Worm (Caenorhabditis elegans) whole organism, L1 larva: Measurements from ENCODE around the gene C53A5.9.

Experiments
- alr-1 ChIP-seq: fragments of 200-800 bp; sonication (Bioruptor generic); optimal IDR thresholded peaks from 2 replicates; lab custom pipeline; 2018; ENCODE audit warnings: borderline replicate concordance, mild to moderate bottlenecking, missing genetic modification characterization, missing compliant biosample characterization
- ama-1 ChIP-seq: fragments of 150-350 bp; optimal IDR thresholded peaks from 2 replicates; lab custom pipeline; 2014
- blmp-1 ChIP-seq: fragments of 150-350 bp; optimal IDR thresholded peaks from 2 replicates; lab custom pipeline; 2014; ENCODE audit warnings: missing biosample characterization, missing genetic modification characterization
- ces-1 ChIP-seq: fragments of 150-350 bp; optimal IDR thresholded peaks from 2 replicates; lab custom pipeline; 2014; ENCODE audit warnings: missing biosample characterization, missing genetic modification reagents, missing genetic modification characterization
- mep-1 ChIP-seq: fragments of 150-350 bp; optimal IDR thresholded peaks from 2 replicates; lab custom pipeline; 2014; ENCODE audit warnings: missing biosample characterization, missing genetic modification characterization
- pqm-1 ChIP-seq: sonication (generic microtip); optimal IDR thresholded peaks from 3 replicates; lab custom pipeline; 2017; ENCODE audit warnings: missing biosample characterization, missing genetic modification characterization

DNA sequence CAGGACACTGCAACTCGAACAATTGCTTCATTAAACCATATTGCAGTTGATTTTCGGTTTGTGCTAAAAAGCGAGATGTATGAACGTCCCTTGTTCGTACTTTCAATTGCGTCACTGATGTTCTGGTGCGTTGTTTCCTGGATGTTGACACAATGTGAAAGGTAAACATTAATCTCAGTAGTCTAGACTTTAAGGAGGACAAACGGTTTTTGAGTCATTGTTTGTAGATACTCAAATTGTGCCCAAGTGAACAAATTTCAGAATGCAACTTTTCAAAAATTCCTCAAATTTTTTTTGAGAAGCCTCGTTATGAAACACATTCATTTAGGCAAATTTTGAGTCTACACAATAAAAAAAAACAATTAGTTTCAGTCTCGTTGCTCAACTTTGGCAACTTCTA is 17.7 kb downstream of the C53A5.9 start:
- no peak for TF ChIP-seq blmp-1 (tag; lab: Kevin White, UChicago)
- TF ChIP-seq ama-1 = no peak
- TF ChIP-seq ces-1 (GFP tag; lab: Kevin White, UChicago) = no peak
- TF ChIP-seq pqm-1 (tag; lab: Kevin White, UChicago) = no peak
- TF ChIP-seq mep-1 (tag; lab: Kevin White, UChicago) = no peak
- no peak for TF ChIP-seq alr-1 (tag; lab: Kevin White, UChicago)
